Worm (Caenorhabditis elegans) whole organism, late embryonic: Measurements from ENCODE around the gene ddl-2.

ENCODE experiments used
- ceh-18 ChIP-seq: sonication (generic microtip); optimal IDR thresholded peaks from 2 replicates; lab custom pipeline; 2016; ENCODE audit warnings: missing genetic modification characterization, missing compliant biosample characterization
- dmd-4 ChIP-seq: sonication (generic microtip); optimal IDR thresholded peaks from 2 replicates; lab custom pipeline; 2016; ENCODE audit warnings: borderline replicate concordance, missing genetic modification characterization, missing compliant biosample characterization
- elt-2 ChIP-seq: sonication (generic microtip); optimal IDR thresholded peaks from 2 replicates; lab custom pipeline; 2016; ENCODE audit warnings: missing genetic modification reagents, missing genetic modification characterization, missing compliant biosample characterization
- hlh-30 ChIP-seq: sonication (generic microtip); optimal IDR thresholded peaks from 2 replicates; lab custom pipeline; 2017; ENCODE audit warnings: antibody characterized with exemption, missing genetic modification characterization, missing compliant biosample characterization; ENCODE audit not compliant: insufficient read depth
- hlh-8 ChIP-seq: sonication (generic microtip); optimal IDR thresholded peaks from 2 replicates; lab custom pipeline; 2016; ENCODE audit warnings: missing genotype, missing genetic modification characterization, missing compliant biosample characterization
- mec-3 ChIP-seq: sonication (generic microtip); optimal IDR thresholded peaks from 2 replicates; lab custom pipeline; 2016; ENCODE audit warnings: borderline replicate concordance, missing genetic modification characterization, missing compliant biosample characterization
- pqm-1 ChIP-seq: sonication (generic microtip); optimal IDR thresholded peaks from 2 replicates; lab custom pipeline; 2016; ENCODE audit warnings: missing genetic modification characterization, missing compliant biosample characterization

ce11 chrII:13531118-13531517 lies 16.3 kb downstream of the ddl-2 start, which contains the start of gene snx-14:
- TF ChIP-seq mec-3 (tag; lab: Kevin White, UChicago) (no peak), pqm-1 (no peak), ceh-18 (tag; lab: Kevin White, UChicago) (no peak), hlh-8 (tag; lab: Kevin White, UChicago) (no peak), dmd-4 (tag; lab: Kevin White, UChicago) (no peak), hlh-30 (tag; lab: Kevin White, UChicago) (no peak), elt-2 (tag; lab: Kevin White, UChicago) (no peak)
